Worm (Caenorhabditis elegans) whole organism, L4 larva: ENCODE results near the gene blos-2.
"Not testable (repeated sequence)": the region's sequence is repeated elsewhere in the genome, so short reads cannot be mapped to it uniquely, and the experiment has no call there.

Experiments
- D1046.2 ChIP-seq: fragments of 200-800 bp; sonication (Bioruptor generic); IDR thresholded peaks from 2 replicates; pipeline ENCODE4 v1.3.6; 2022; ENCODE audit warnings: missing genetic modification characterization, missing compliant biosample characterization
- F49E8.2 ChIP-seq: sonication (generic microtip); optimal IDR thresholded peaks from 2 replicates; lab custom pipeline; 2016; ENCODE audit warnings: missing compliant biosample characterization, mild to moderate bottlenecking, missing genetic modification characterization, borderline replicate concordance
- R02D3.7 ChIP-seq: fragments of 150-350 bp; sonication (generic microtip); optimal IDR thresholded peaks from 3 replicates; lab custom pipeline; 2014; ENCODE audit warnings: missing biosample characterization, missing genetic modification characterization
- T20F7.1 ChIP-seq: fragments of 200-800 bp; sonication (Bioruptor generic); optimal IDR thresholded peaks from 2 replicates; lab custom pipeline; 2018; ENCODE audit warnings: mild to moderate bottlenecking, missing genetic modification characterization, missing compliant biosample characterization
- ama-1 ChIP-seq: fragments of 150-350 bp; optimal IDR thresholded peaks from 2 replicates; lab custom pipeline; 2014; ENCODE audit warnings: inconsistent platforms, mixed read lengths
- arid-1 ChIP-seq: fragments of 200-800 bp; sonication (Bioruptor generic); conservative IDR thresholded peaks from 2 replicates; pipeline ENCODE4 v1.3.6; 2022; ENCODE audit warnings: missing genetic modification reagents, missing genetic modification characterization, missing compliant biosample characterization
- attf-4 ChIP-seq: sonication (generic microtip); optimal IDR thresholded peaks from 3 replicates; lab custom pipeline; 2017; ENCODE audit warnings: missing biosample characterization, missing genetic modification characterization
- ceh-28 ChIP-seq: fragments of 150-350 bp; optimal IDR thresholded peaks from 2 replicates; lab custom pipeline; 2014; ENCODE audit warnings: missing biosample characterization, missing genetic modification reagents, missing genetic modification characterization
- ctbp-1 ChIP-seq: fragments of 200-800 bp; sonication (Bioruptor generic); IDR thresholded peaks from 2 replicates; pipeline ENCODE4 v1.3.6; 2022; ENCODE audit warnings: missing genetic modification reagents, missing genetic modification characterization, missing compliant biosample characterization
- daf-16 ChIP-seq, 3 experiments: sonication (generic microtip); optimal IDR thresholded peaks; 2 replicates each; lab custom pipeline; 2016 to 2017; ENCODE audit warnings: missing genetic modification characterization in 3 of 3, missing genetic modification reagents in 3 of 3, mild to moderate bottlenecking in 2 of 3, missing compliant biosample characterization in 2 of 3, missing biosample characterization in 1 of 3, moderate library complexity in 1 of 3
- duxl-1 ChIP-seq: sonication (generic microtip); optimal IDR thresholded peaks from 2 replicates; lab custom pipeline; 2016; ENCODE audit warnings: mild to moderate bottlenecking, missing genetic modification characterization, moderate library complexity, missing compliant biosample characterization; ENCODE audit not compliant: poor library complexity
- hlh-11 ChIP-seq: fragments of 200-800 bp; sonication (Bioruptor generic); optimal IDR thresholded peaks from 2 replicates; lab custom pipeline; 2018; ENCODE audit warnings: mild to moderate bottlenecking, missing genetic modification characterization, missing compliant biosample characterization
- hmg-1.1 ChIP-seq: fragments of 200-800 bp; sonication (Bioruptor generic); IDR thresholded peaks from 2 replicates; pipeline ENCODE4 v1.3.6; 2022; ENCODE audit warnings: missing genetic modification reagents, missing genetic modification characterization, missing compliant biosample characterization
- jun-1 ChIP-seq: fragments of 150-350 bp; optimal IDR thresholded peaks from 2 replicates; lab custom pipeline; 2014; ENCODE audit warnings: missing biosample characterization, missing genetic modification reagents, missing genetic modification characterization
- madf-5 ChIP-seq, 2 experiments: fragments of 200-800 bp; sonication (Bioruptor generic); IDR thresholded peaks; 2 replicates each; pipeline ENCODE4 v1.3.6; 2022; ENCODE audit warnings: missing compliant biosample characterization in 2 of 2, missing genetic modification characterization in 2 of 2
- madf-9 ChIP-seq: fragments of 200-800 bp; sonication (Bioruptor generic); conservative IDR thresholded peaks from 2 replicates; pipeline ENCODE4 v1.3.6; 2022; ENCODE audit warnings: missing genetic modification reagents, missing genetic modification characterization, missing compliant biosample characterization
- mdl-1 ChIP-seq, 2 experiments: fragments of 150-350 bp in 1 of 2; sonication (generic microtip) in 1 of 2; optimal IDR thresholded peaks; 2 replicates each; lab custom pipeline; 2014 to 2017; ENCODE audit warnings: missing biosample characterization in 2 of 2, missing genetic modification characterization in 2 of 2
- nhr-10 ChIP-seq: fragments of 150-350 bp; optimal IDR thresholded peaks from 2 replicates; lab custom pipeline; 2014; ENCODE audit warnings: missing biosample characterization, missing genetic modification characterization
- nhr-102 ChIP-seq: sonication (generic microtip); optimal IDR thresholded peaks from 2 replicates; lab custom pipeline; 2016; ENCODE audit warnings: mild to moderate bottlenecking, missing genetic modification characterization, moderate library complexity, missing compliant biosample characterization
- nhr-237 ChIP-seq: sonication (generic microtip); optimal IDR thresholded peaks from 2 replicates; lab custom pipeline; 2017; ENCODE audit warnings: missing biosample characterization, missing genetic modification characterization
- nhr-41 ChIP-seq: fragments of 200-800 bp; sonication (Bioruptor generic); IDR thresholded peaks from 2 replicates; pipeline ENCODE4 v1.3.6; 2022; ENCODE audit warnings: missing genetic modification reagents, missing genetic modification characterization, missing compliant biosample characterization
- php-3 ChIP-seq: fragments of 200-800 bp; sonication (Bioruptor generic); IDR thresholded peaks from 2 replicates; pipeline ENCODE4 v1.3.6; 2022; ENCODE audit warnings: missing genetic modification reagents, missing genetic modification characterization, missing compliant biosample characterization
- snpc-1.2 ChIP-seq: fragments of 200-800 bp; sonication (Bioruptor generic); IDR thresholded peaks from 2 replicates; pipeline ENCODE4 v1.3.6; 2022; ENCODE audit warnings: missing genetic modification reagents, missing genetic modification characterization, missing compliant biosample characterization
- snpc-4 ChIP-seq: fragments of 150-350 bp; optimal IDR thresholded peaks from 2 replicates; lab custom pipeline; 2014; ENCODE audit warnings: missing biosample characterization, missing genetic modification characterization
- tag-97 ChIP-seq: fragments of 200-800 bp; sonication (Bioruptor generic); IDR thresholded peaks from 2 replicates; pipeline ENCODE4 v1.3.6; 2022; ENCODE audit warnings: missing genetic modification characterization, missing compliant biosample characterization
- tra-1 ChIP-seq: fragments of 200-800 bp; sonication (Bioruptor generic); IDR thresholded peaks from 2 replicates; pipeline ENCODE4 v1.3.6; 2022; ENCODE audit warnings: missing genetic modification reagents, missing genetic modification characterization, missing compliant biosample characterization
- unc-62 ChIP-seq, 3 experiments: fragments of 150-350 bp in 1 of 3; sonication (generic microtip); optimal IDR thresholded peaks in 2 of 3; peaks in 1 of 3; 1 replicate in 1 of 3; 2 replicates in 2 of 3; lab custom pipeline; 2014 to 2017; ENCODE audit warnings: missing biosample characterization in 3 of 3, missing genetic modification characterization in 3 of 3, missing genetic modification reagents in 3 of 3, missing genotype in 1 of 3
- ztf-7 ChIP-seq: fragments of 150-350 bp; optimal IDR thresholded peaks from 2 replicates; lab custom pipeline; 2014; ENCODE audit warnings: missing biosample characterization, missing genetic modification characterization

Gene blos-2

DNA sequence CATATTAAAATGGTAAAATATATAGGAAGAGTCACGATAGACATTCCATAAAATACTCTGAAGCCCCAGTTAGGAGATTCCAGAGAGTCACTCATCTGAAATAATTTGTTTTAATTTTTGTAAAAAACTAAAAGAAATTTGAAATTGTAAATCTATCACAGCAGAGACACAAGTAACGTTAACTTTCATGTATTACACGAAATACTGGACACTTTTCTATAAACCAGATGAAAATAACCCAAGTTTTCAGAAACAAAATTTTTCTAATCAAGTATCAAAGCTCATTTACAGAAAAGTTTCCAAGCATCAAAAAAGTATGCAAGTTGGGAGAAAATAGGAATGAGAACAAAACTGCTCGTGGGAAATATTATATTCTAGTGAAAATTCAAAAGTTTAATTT lies 35.8 kb upstream of the blos-2 start, which contains the start of gene srv-27:
srv-27 (minus strand) TSS at position 101 of the 400 bp plus-strand sequence.
- no peak for TF ChIP-seq snpc-4 (tag; lab: Kevin White, UChicago)

DNA sequence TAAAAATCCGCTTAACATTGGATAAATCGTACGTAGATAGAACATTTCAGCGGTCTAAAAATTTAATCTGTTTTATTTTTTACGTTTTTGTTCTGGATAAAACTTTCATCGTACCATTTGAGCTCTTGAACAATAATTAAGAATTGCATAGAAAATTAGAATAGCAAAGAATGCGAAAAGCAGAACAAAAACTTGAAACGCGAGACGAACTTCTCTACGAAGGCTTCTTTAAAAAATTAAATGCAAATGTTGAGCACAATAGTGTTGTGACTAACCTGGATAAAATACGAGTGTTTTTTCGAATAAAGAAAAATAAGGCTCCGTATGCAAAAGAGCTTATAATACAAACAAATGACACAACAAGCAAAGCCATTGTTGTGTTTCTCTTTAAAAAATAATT lies 34.5 kb upstream of the blos-2 start:
- no peak for TF ChIP-seq D1046.2
- no peak for TF ChIP-seq madf-5 (GFP tag; IDR thresholded peaks at IDR 0.05; lab: Robert Waterston, UW)
- peak in 1 of 2 experiments; percentile 96 for TF ChIP-seq unc-62 (GFP tag; optimal IDR thresholded peaks at IDR 0.05 in 1 of 2; lab: Kevin White, UChicago)
- TF ChIP-seq unc-62 (tag; optimal IDR thresholded peaks at IDR 0.05; lab: Kevin White, UChicago): no peak
- no peak for TF ChIP-seq ztf-7 (tag; lab: Kevin White, UChicago)
- TF ChIP-seq nhr-237 (tag; lab: Kevin White, UChicago): no peak

DNA sequence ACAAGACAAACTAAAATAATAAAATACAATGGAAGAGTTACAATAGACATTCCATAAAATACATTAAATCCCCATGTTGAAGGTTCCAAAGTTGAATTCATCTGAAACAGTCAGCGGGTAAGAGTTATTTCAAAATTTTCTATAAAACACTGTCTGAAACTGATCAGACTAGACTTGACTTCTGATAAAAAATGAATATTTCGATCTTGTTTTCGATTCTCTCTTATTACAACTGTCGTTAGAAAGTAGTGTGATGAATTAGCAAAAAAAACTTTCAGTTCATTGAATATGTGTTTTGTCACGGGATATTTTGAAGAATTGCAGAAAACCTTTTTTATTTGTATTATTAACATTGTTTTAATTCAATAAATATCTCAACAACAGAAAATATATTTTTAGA lies 32.3 kb upstream of the blos-2 start, which contains the start of gene srv-26:
srv-26 (minus strand) TSS at position 101 of the 400 bp plus-strand sequence.
- no peak for TF ChIP-seq daf-16 (GFP tag; optimal IDR thresholded peaks at IDR 0.05; lab: Kevin White, UChicago)
- TF ChIP-seq daf-16 (tag; optimal IDR thresholded peaks at IDR 0.05; lab: Kevin White, UChicago): no peak
- TF ChIP-seq nhr-10 (tag; lab: Kevin White, UChicago): no peak
- TF ChIP-seq, all 104 proteins: peak for 0

DNA sequence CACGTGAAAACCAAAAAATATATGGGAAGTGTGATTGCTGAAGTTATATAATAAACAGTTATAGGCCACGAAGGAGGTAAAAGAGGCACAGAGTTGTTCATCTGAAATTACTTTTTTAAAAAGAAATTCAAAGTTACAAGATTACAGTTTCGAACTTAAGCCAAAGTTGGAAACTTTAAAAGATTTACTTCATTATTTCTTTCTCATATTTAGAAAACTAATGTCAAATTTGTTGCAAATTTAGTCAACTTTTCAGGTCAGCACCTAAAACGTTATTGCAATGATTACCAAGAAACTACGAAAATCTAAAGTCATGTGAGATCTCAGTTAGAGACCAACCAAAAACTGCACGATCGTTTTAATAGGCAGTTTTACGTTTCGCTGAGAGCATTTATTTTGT lies 30.4 kb upstream of the blos-2 start, which contains the start of gene srv-25:
srv-25 (minus strand) TSS at position 101 of the 400 bp plus-strand sequence.
- no peak for TF ChIP-seq mdl-1 (tag; optimal IDR thresholded peaks at IDR 0.05; lab: Kevin White, UChicago)
- no peak for TF ChIP-seq snpc-4 (tag; lab: Kevin White, UChicago)
- no peak for TF ChIP-seq attf-4 (tag; lab: Kevin White, UChicago)
- TF ChIP-seq R02D3.7: no peak
- no peak for TF ChIP-seq snpc-1.2 (GFP tag; lab: Robert Waterston, UW)
- TF ChIP-seq php-3 (GFP tag; lab: Robert Waterston, UW): no peak
- TF ChIP-seq nhr-102: no peak
- no peak for TF ChIP-seq hmg-1.1 (GFP tag; lab: Robert Waterston, UW)
- no peak for TF ChIP-seq hlh-11 (tag; lab: Kevin White, UChicago)
- TF ChIP-seq tag-97 (GFP tag; lab: Robert Waterston, UW): no peak
- no peak for TF ChIP-seq T20F7.1
- no peak for TF ChIP-seq ctbp-1 (GFP tag; lab: Robert Waterston, UW)
- no peak for TF ChIP-seq ama-1
- TF ChIP-seq tra-1 (GFP tag; lab: Robert Waterston, UW): no peak
- no peak for TF ChIP-seq nhr-41 (GFP tag; lab: Robert Waterston, UW)
- TF ChIP-seq nhr-237 (tag; lab: Kevin White, UChicago): no peak
- no peak for TF ChIP-seq arid-1 (GFP tag; lab: Robert Waterston, UW)

DNA sequence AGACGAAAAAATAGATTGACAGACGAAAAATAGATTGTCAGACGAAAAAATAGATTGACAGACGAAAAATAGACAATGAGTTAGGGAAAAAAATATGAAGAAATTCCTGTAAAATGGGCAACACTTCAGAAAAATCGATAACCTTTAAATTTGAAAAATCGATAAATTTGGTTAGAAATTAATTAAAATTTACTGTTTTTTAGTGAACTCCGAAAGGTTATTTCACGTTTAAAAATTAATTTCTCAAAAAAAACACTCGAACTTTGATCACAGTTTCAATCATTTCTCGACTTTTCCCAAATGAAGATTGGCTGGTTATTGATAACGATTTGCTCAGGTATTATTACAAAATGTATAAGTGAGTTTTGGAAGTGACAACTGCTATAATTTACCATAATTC lies 26.6 kb upstream of the blos-2 start, which contains the start of gene csp-2:
csp-2 (plus strand) TSS at position 301 of the 400 bp plus-strand sequence.
- TF ChIP-seq madf-9 (GFP tag; lab: Robert Waterston, UW): no peak
- TF ChIP-seq ceh-28 (tag; lab: Kevin White, UChicago): peak; percentile 23

DNA sequence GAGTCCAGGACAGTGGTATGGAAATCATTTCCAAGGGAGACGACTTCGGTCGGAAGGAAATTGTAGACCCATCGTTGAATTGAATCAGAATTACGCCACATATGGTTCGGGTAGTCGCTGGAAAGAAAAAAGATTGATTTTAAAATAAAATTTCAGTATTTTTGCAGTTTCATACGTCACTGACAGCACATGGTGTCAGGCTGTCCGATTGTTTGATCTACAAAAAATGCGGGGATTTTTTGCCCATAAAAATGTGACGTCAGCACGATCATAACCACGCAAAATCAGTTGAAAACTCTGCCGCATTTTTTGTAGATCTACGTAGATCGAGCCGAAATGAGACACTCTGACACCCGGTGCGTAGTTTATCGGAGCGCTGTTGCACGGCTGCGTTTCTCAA lies 16.7 kb upstream of the blos-2 start, which contains the start of gene Y73B6BL.12:
Y73B6BL.12 (minus strand) TSS at position 101 of the 400 bp plus-strand sequence.
- TF ChIP-seq jun-1; F49E8.2 (tag; lab: Kevin White, UChicago); duxl-1 (tag; lab: Kevin White, UChicago): not testable (repeated sequence)
